Worm (Caenorhabditis elegans) whole organism, L2 larva: Measurements from ENCODE around the gene glb-14.

Source experiments
- R02D3.7 ChIP-seq: fragments of 150-350 bp; optimal IDR thresholded peaks from 2 replicates; lab custom pipeline; 2014; ENCODE audit warnings: missing biosample characterization, missing genetic modification characterization
- aly-2 ChIP-seq: fragments of 150-350 bp; optimal IDR thresholded peaks from 2 replicates; lab custom pipeline; 2014; ENCODE audit warnings: missing biosample characterization, missing genetic modification characterization
- ama-1 ChIP-seq: fragments of 150-350 bp; optimal IDR thresholded peaks from 2 replicates; lab custom pipeline; 2018; ENCODE audit warnings: inconsistent platforms
- blmp-1 ChIP-seq: sonication (generic microtip); optimal IDR thresholded peaks from 2 replicates; lab custom pipeline; 2017; ENCODE audit warnings: missing genetic modification characterization, mild to moderate bottlenecking, missing compliant biosample characterization, antibody characterized with exemption, moderate library complexity; ENCODE audit not compliant: insufficient read depth
- ceh-82 ChIP-seq: fragments of 150-350 bp; optimal IDR thresholded peaks from 2 replicates; lab custom pipeline; 2014; ENCODE audit warnings: missing biosample characterization, missing genetic modification characterization
- dmd-4 ChIP-seq: sonication (generic microtip); optimal IDR thresholded peaks from 2 replicates; lab custom pipeline; 2017; ENCODE audit warnings: missing biosample characterization, missing genetic modification characterization
- lin-11 ChIP-seq: fragments of 150-350 bp; sonication (generic microtip); optimal IDR thresholded peaks from 2 replicates; lab custom pipeline; 2014; ENCODE audit warnings: missing biosample characterization, missing genetic modification characterization, inconsistent platforms, mixed read lengths
- mdl-1 ChIP-seq, 2 experiments: fragments of 150-350 bp in 1 of 2; sonication (generic microtip) in 1 of 2; optimal IDR thresholded peaks; 2 replicates each; lab custom pipeline; 2017; ENCODE audit warnings: missing biosample characterization in 2 of 2, missing genetic modification characterization in 2 of 2
- nhr-11 ChIP-seq: fragments of 150-350 bp; optimal IDR thresholded peaks from 2 replicates; lab custom pipeline; 2014; ENCODE audit warnings: missing biosample characterization, missing genetic modification characterization
- nhr-25 ChIP-seq: fragments of 150-350 bp; sonication (generic microtip); optimal IDR thresholded peaks from 3 replicates; lab custom pipeline; 2014; ENCODE audit warnings: missing biosample characterization, missing genetic modification characterization
- ztf-11 ChIP-seq: sonication (generic microtip); optimal IDR thresholded peaks from 2 replicates; lab custom pipeline; 2017; ENCODE audit warnings: missing biosample characterization, missing genetic modification characterization

- TF ChIP-seq ama-1 (lab: Kevin White, UChicago): no peak
- no peak for TF ChIP-seq ztf-11
- TF ChIP-seq nhr-11 (tag; lab: Kevin White, UChicago): no peak
- TF ChIP-seq nhr-25 (tag; lab: Kevin White, UChicago): no peak
- no peak for TF ChIP-seq dmd-4 (tag; lab: Kevin White, UChicago)
- TF ChIP-seq aly-2 (tag; lab: Kevin White, UChicago): no peak
- no peak for TF ChIP-seq R02D3.7 (tag; lab: Kevin White, UChicago)
- TF ChIP-seq mdl-1 (tag; optimal IDR thresholded peaks at IDR 0.05; lab: Kevin White, UChicago): no peak
- TF ChIP-seq blmp-1 (tag; lab: Kevin White, UChicago): no peak
- TF ChIP-seq lin-11 (tag; lab: Kevin White, UChicago): no peak
- TF ChIP-seq ceh-82 (tag; lab: Kevin White, UChicago): no peak
Measured at ce11 chrV:15498434-15498833, 46.4 kb downstream of the glb-14 start, which contains the start of gene C06B8.7.
